Worm (Caenorhabditis elegans) whole organism, L4 larva: ENCODE data around the gene glr-2.

Source experiments
- D1046.2 ChIP-seq: fragments of 200-800 bp; sonication (Bioruptor generic); IDR thresholded peaks from 2 replicates; pipeline ENCODE4 v1.3.6; 2022; ENCODE audit warnings: missing genetic modification characterization, missing compliant biosample characterization
- F10B5.3 ChIP-seq: sonication (generic microtip); optimal IDR thresholded peaks from 2 replicates; lab custom pipeline; 2016; ENCODE audit warnings: mild to moderate bottlenecking, missing genetic modification characterization, missing compliant biosample characterization
- F26F4.8 ChIP-seq: fragments of 200-800 bp; sonication (Bioruptor generic); conservative IDR thresholded peaks from 2 replicates; pipeline ENCODE4 v1.3.6; 2022; ENCODE audit warnings: missing genetic modification characterization, missing compliant biosample characterization
- R02D3.7 ChIP-seq: fragments of 150-350 bp; sonication (generic microtip); optimal IDR thresholded peaks from 3 replicates; lab custom pipeline; 2014; ENCODE audit warnings: missing biosample characterization, missing genetic modification characterization
- T26A8.4 ChIP-seq: fragments of 200-800 bp; sonication (Bioruptor generic); IDR thresholded peaks from 2 replicates; pipeline ENCODE4 v1.3.6; 2022; ENCODE audit warnings: missing genetic modification characterization, missing compliant biosample characterization
- Y48G9A.11 ChIP-seq: fragments of 200-800 bp; sonication (Bioruptor generic); IDR thresholded peaks from 2 replicates; pipeline ENCODE4 v1.3.6; 2022; ENCODE audit warnings: missing genetic modification reagents, missing genetic modification characterization, missing compliant biosample characterization
- aly-2 ChIP-seq: sonication (generic microtip); optimal IDR thresholded peaks from 2 replicates; lab custom pipeline; 2018; ENCODE audit warnings: missing biosample characterization, missing genetic modification characterization
- ama-1 ChIP-seq: fragments of 150-350 bp; optimal IDR thresholded peaks from 2 replicates; lab custom pipeline; 2014; ENCODE audit warnings: inconsistent platforms, mixed read lengths
- attf-4 ChIP-seq: sonication (generic microtip); optimal IDR thresholded peaks from 3 replicates; lab custom pipeline; 2017; ENCODE audit warnings: missing biosample characterization, missing genetic modification characterization
- ceh-20 ChIP-seq: fragments of 200-800 bp; sonication (Bioruptor generic); IDR thresholded peaks from 2 replicates; pipeline ENCODE4 v1.3.6; 2022; ENCODE audit warnings: missing genetic modification reagents, missing genetic modification characterization, missing compliant biosample characterization
- ceh-28 ChIP-seq: fragments of 150-350 bp; optimal IDR thresholded peaks from 2 replicates; lab custom pipeline; 2014; ENCODE audit warnings: missing biosample characterization, missing genetic modification reagents, missing genetic modification characterization
- ceh-62 ChIP-seq: sonication (generic microtip); optimal IDR thresholded peaks from 2 replicates; lab custom pipeline; 2017; ENCODE audit warnings: missing biosample characterization, missing genetic modification characterization
- cey-2 ChIP-seq: sonication (generic microtip); optimal IDR thresholded peaks from 3 replicates; lab custom pipeline; 2017; ENCODE audit warnings: missing genetic modification characterization, mild to moderate bottlenecking, missing compliant biosample characterization, antibody characterized with exemption, borderline replicate concordance; ENCODE audit not compliant: insufficient read depth
- ctbp-1 ChIP-seq: fragments of 200-800 bp; sonication (Bioruptor generic); IDR thresholded peaks from 2 replicates; pipeline ENCODE4 v1.3.6; 2022; ENCODE audit warnings: missing genetic modification reagents, missing genetic modification characterization, missing compliant biosample characterization
- dmd-8 ChIP-seq: fragments of 200-800 bp; sonication (Bioruptor generic); IDR thresholded peaks from 2 replicates; pipeline ENCODE4 v1.3.6; 2022; ENCODE audit warnings: missing genetic modification characterization, missing compliant biosample characterization
- dpl-1 ChIP-seq: fragments of 150-350 bp; optimal IDR thresholded peaks from 2 replicates; lab custom pipeline; 2014; ENCODE audit warnings: missing biosample characterization, missing genetic modification reagents, missing genetic modification characterization
- duxl-1 ChIP-seq: sonication (generic microtip); optimal IDR thresholded peaks from 2 replicates; lab custom pipeline; 2016; ENCODE audit warnings: mild to moderate bottlenecking, missing genetic modification characterization, moderate library complexity, missing compliant biosample characterization; ENCODE audit not compliant: poor library complexity
- dve-1 ChIP-seq: sonication (generic microtip); optimal IDR thresholded peaks from 2 replicates; lab custom pipeline; 2017; ENCODE audit warnings: antibody characterized with exemption, mild to moderate bottlenecking, missing genetic modification characterization, missing compliant biosample characterization; ENCODE audit not compliant: insufficient read depth
- egl-27 ChIP-seq: sonication (generic microtip); optimal IDR thresholded peaks from 3 replicates; lab custom pipeline; 2017; ENCODE audit warnings: missing biosample characterization, missing genetic modification reagents, missing genetic modification characterization
- egl-43 ChIP-seq: fragments of 200-800 bp; sonication (Bioruptor generic); IDR thresholded peaks from 2 replicates; pipeline ENCODE4 v1.3.6; 2022; ENCODE audit warnings: missing genetic modification reagents, missing genetic modification characterization, missing compliant biosample characterization
- fkh-10 ChIP-seq: fragments of 150-350 bp; optimal IDR thresholded peaks from 2 replicates; lab custom pipeline; 2014; ENCODE audit warnings: missing biosample characterization, missing genetic modification reagents, missing genetic modification characterization
- gei-8 ChIP-seq: fragments of 200-800 bp; sonication (Bioruptor generic); optimal IDR thresholded peaks from 2 replicates; lab custom pipeline; 2018; ENCODE audit warnings: mild to moderate bottlenecking, missing genetic modification characterization, missing compliant biosample characterization
- hmg-1.1 ChIP-seq: fragments of 200-800 bp; sonication (Bioruptor generic); IDR thresholded peaks from 2 replicates; pipeline ENCODE4 v1.3.6; 2022; ENCODE audit warnings: missing genetic modification reagents, missing genetic modification characterization, missing compliant biosample characterization
- lin-13 ChIP-seq: fragments of 150-350 bp; optimal IDR thresholded peaks from 2 replicates; lab custom pipeline; 2014; ENCODE audit warnings: missing biosample characterization, missing genetic modification reagents, missing genetic modification characterization
- lin-39 ChIP-seq: fragments of 150-350 bp; optimal IDR thresholded peaks from 2 replicates; lab custom pipeline; 2014; ENCODE audit warnings: missing biosample characterization, missing genetic modification reagents, missing genetic modification characterization
- lir-3 ChIP-seq: sonication (generic microtip); optimal IDR thresholded peaks from 2 replicates; lab custom pipeline; 2016; ENCODE audit warnings: mild to moderate bottlenecking, missing genetic modification characterization, missing compliant biosample characterization
- lsy-2 ChIP-seq, 2 experiments: fragments of 150-350 bp in 1 of 2; sonication (generic microtip) in 1 of 2; optimal IDR thresholded peaks; 2 replicates each; lab custom pipeline; 2014 to 2017; ENCODE audit warnings: missing biosample characterization in 2 of 2, missing genetic modification characterization in 2 of 2
- madf-5 ChIP-seq, 2 experiments: fragments of 200-800 bp; sonication (Bioruptor generic); IDR thresholded peaks; 2 replicates each; pipeline ENCODE4 v1.3.6; 2022; ENCODE audit warnings: missing compliant biosample characterization in 2 of 2, missing genetic modification characterization in 2 of 2
- mdt-29 ChIP-seq: fragments of 200-800 bp; sonication (Bioruptor generic); IDR thresholded peaks from 2 replicates; pipeline ENCODE4 v1.3.6; 2022; ENCODE audit warnings: missing genetic modification reagents, missing genetic modification characterization, missing compliant biosample characterization
- mes-2 ChIP-seq: sonication (generic microtip); optimal IDR thresholded peaks from 2 replicates; lab custom pipeline; 2016; ENCODE audit warnings: missing genotype, mild to moderate bottlenecking, missing genetic modification characterization, missing compliant biosample characterization; ENCODE audit not compliant: poor library complexity, severe bottlenecking
- nhr-102 ChIP-seq: sonication (generic microtip); optimal IDR thresholded peaks from 2 replicates; lab custom pipeline; 2016; ENCODE audit warnings: mild to moderate bottlenecking, missing genetic modification characterization, moderate library complexity, missing compliant biosample characterization
- nhr-11 ChIP-seq: fragments of 150-350 bp; optimal IDR thresholded peaks from 2 replicates; lab custom pipeline; 2014; ENCODE audit warnings: missing biosample characterization, missing genetic modification characterization
- nhr-111 ChIP-seq: fragments of 200-800 bp; sonication (Bioruptor generic); optimal IDR thresholded peaks from 2 replicates; lab custom pipeline; 2018; ENCODE audit warnings: mild to moderate bottlenecking, missing genetic modification characterization, missing compliant biosample characterization
- nhr-28 ChIP-seq: fragments of 150-350 bp; optimal IDR thresholded peaks from 2 replicates; lab custom pipeline; 2014; ENCODE audit warnings: missing biosample characterization, missing genetic modification characterization
- nhr-42 ChIP-seq: fragments of 200-800 bp; sonication (Bioruptor generic); IDR thresholded peaks from 2 replicates; pipeline ENCODE4 v1.3.6; 2022; ENCODE audit warnings: missing genetic modification characterization, missing compliant biosample characterization
- nhr-77 ChIP-seq: fragments of 150-350 bp; optimal IDR thresholded peaks from 2 replicates; lab custom pipeline; 2014; ENCODE audit warnings: missing biosample characterization, missing genetic modification characterization
- spr-3 ChIP-seq: fragments of 200-800 bp; sonication (Bioruptor generic); optimal IDR thresholded peaks from 2 replicates; lab custom pipeline; 2018; ENCODE audit warnings: mild to moderate bottlenecking, missing genetic modification characterization, missing compliant biosample characterization
- tag-97 ChIP-seq: fragments of 200-800 bp; sonication (Bioruptor generic); IDR thresholded peaks from 2 replicates; pipeline ENCODE4 v1.3.6; 2022; ENCODE audit warnings: missing genetic modification characterization, missing compliant biosample characterization
- unc-130 ChIP-seq: sonication (generic microtip); optimal IDR thresholded peaks from 2 replicates; lab custom pipeline; 2016; ENCODE audit warnings: missing genetic modification reagents, missing genetic modification characterization, missing compliant biosample characterization
- vab-7 ChIP-seq: fragments of 200-800 bp; sonication (Bioruptor generic); IDR thresholded peaks from 2 replicates; pipeline ENCODE4 v1.3.6; 2022; ENCODE audit warnings: missing genetic modification reagents, missing genetic modification characterization, missing compliant biosample characterization
- zag-1 ChIP-seq: fragments of 150-350 bp; optimal IDR thresholded peaks from 2 replicates; lab custom pipeline; 2014; ENCODE audit warnings: missing biosample characterization, missing genetic modification characterization
- zfp-2 ChIP-seq: sonication (generic microtip); optimal IDR thresholded peaks from 2 replicates; lab custom pipeline; 2016; ENCODE audit warnings: mild to moderate bottlenecking, missing genetic modification characterization, missing compliant biosample characterization
- zfp-3 ChIP-seq: fragments of 200-800 bp; sonication (Bioruptor generic); conservative IDR thresholded peaks from 2 replicates; pipeline ENCODE4 v1.3.6; 2022; ENCODE audit warnings: missing genetic modification reagents, missing genetic modification characterization, missing compliant biosample characterization
- zip-11 ChIP-seq: fragments of 200-800 bp; sonication (Bioruptor generic); IDR thresholded peaks from 2 replicates; pipeline ENCODE4 v1.3.6; 2022; ENCODE audit warnings: missing genetic modification characterization, missing compliant biosample characterization
- zip-2 ChIP-seq: fragments of 150-350 bp; optimal IDR thresholded peaks from 2 replicates; lab custom pipeline; 2014; ENCODE audit warnings: missing biosample characterization, missing genetic modification characterization
- ztf-7 ChIP-seq: fragments of 150-350 bp; optimal IDR thresholded peaks from 2 replicates; lab custom pipeline; 2014; ENCODE audit warnings: missing biosample characterization, missing genetic modification characterization

The glr-2 gene

ce11 chrIII:7144749-7145148, at the start of gene glr-2:
Gene glr-2 (minus strand): TSS chrIII:7144959.
- no peak for TF ChIP-seq egl-43 (GFP tag; lab: Robert Waterston, UW)
- no peak for TF ChIP-seq ama-1
- TF ChIP-seq ceh-62 = no peak
- TF ChIP-seq attf-4 (tag; lab: Kevin White, UChicago) = no peak
- no peak for TF ChIP-seq ceh-28 (tag; lab: Kevin White, UChicago)
- no peak for TF ChIP-seq duxl-1 (tag; lab: Kevin White, UChicago)
- no peak for TF ChIP-seq lir-3 (tag; lab: Kevin White, UChicago)
- no peak for TF ChIP-seq zfp-3 (GFP tag; lab: Robert Waterston, UW)
- TF ChIP-seq mes-2 (tag; lab: Kevin White, UChicago) = no peak
- TF ChIP-seq nhr-77 (tag; lab: Kevin White, UChicago) = no peak
- TF ChIP-seq, all 104 proteins: peak for 0

- TF ChIP-seq zag-1 (tag; lab: Kevin White, UChicago) = no peak
- no peak for TF ChIP-seq lin-39 (tag; lab: Kevin White, UChicago)
- no peak for TF ChIP-seq nhr-11 (tag; lab: Kevin White, UChicago)
- no peak for TF ChIP-seq ceh-20
- TF ChIP-seq egl-27 (tag; lab: Kevin White, UChicago) = no peak
- no peak for TF ChIP-seq nhr-111 (GFP tag; lab: Kevin White, UChicago)
- no peak for TF ChIP-seq vab-7
- TF ChIP-seq tag-97 (GFP tag; lab: Robert Waterston, UW) = no peak
- no peak for TF ChIP-seq zip-11 (GFP tag; lab: Robert Waterston, UW)
- TF ChIP-seq gei-8 (GFP tag; lab: Kevin White, UChicago) = no peak
- no peak for TF ChIP-seq ctbp-1
- TF ChIP-seq Y48G9A.11 (GFP tag; lab: Robert Waterston, UW) = no peak
- TF ChIP-seq madf-5 (GFP tag; IDR thresholded peaks at IDR 0.05; lab: Robert Waterston, UW) = no peak
- no peak for TF ChIP-seq spr-3 (GFP tag; lab: Kevin White, UChicago)
- no peak for TF ChIP-seq zfp-2 (tag; lab: Kevin White, UChicago)
- no peak for TF ChIP-seq F10B5.3 (tag; lab: Kevin White, UChicago)
- TF ChIP-seq D1046.2 (GFP tag; lab: Robert Waterston, UW) = no peak
- no peak for TF ChIP-seq nhr-28
- TF ChIP-seq nhr-42 (GFP tag; lab: Robert Waterston, UW) = no peak
- no peak for TF ChIP-seq nhr-77 (tag; lab: Kevin White, UChicago)
- TF ChIP-seq, all 104 proteins: peak for 0
Observed at ce11 chrIII:7192942-7193665, 48.3 kb upstream of the glr-2 start, which contains the start of gene mec-14. Gene mec-14 (minus strand): TSS chrIII:7192992.

ce11 chrIII:7189581-7190128, 44.9 kb upstream of the glr-2 start, which contains the start of gene rps-21:
Gene rps-21 (minus strand): TSS chrIII:7189631.
- TF ChIP-seq mdt-29 (GFP tag; lab: Robert Waterston, UW) = no peak
- TF ChIP-seq cey-2 (tag; lab: Kevin White, UChicago) = no peak
- no peak for TF ChIP-seq madf-5 (GFP tag; IDR thresholded peaks at IDR 0.05; lab: Robert Waterston, UW)
- TF ChIP-seq ztf-7 (tag; lab: Kevin White, UChicago) = no peak
- peak; percentile 92 for TF ChIP-seq mes-2 (tag; lab: Kevin White, UChicago)
- TF ChIP-seq lin-13 = peak; percentile 58
- no peak for TF ChIP-seq F10B5.3 (tag; lab: Kevin White, UChicago)
- no peak for TF ChIP-seq zip-2 (tag; lab: Kevin White, UChicago)
- peak; percentile 9 for TF ChIP-seq fkh-10
- peak; percentile 38 for TF ChIP-seq unc-130
- peak; percentile 15 for TF ChIP-seq nhr-102 (tag; lab: Kevin White, UChicago)
- peak; percentile 9 to 92 for TF ChIP-seq lsy-2 (tag; optimal IDR thresholded peaks at IDR 0.05; lab: Kevin White, UChicago)
- peak; percentile 84 for TF ChIP-seq R02D3.7 (tag; lab: Kevin White, UChicago)
- TF ChIP-seq dpl-1 (GFP tag; lab: Kevin White, UChicago) = peak; percentile 82
- no peak for TF ChIP-seq dmd-8 (GFP tag; lab: Robert Waterston, UW)
- TF ChIP-seq F26F4.8 (GFP tag; lab: Robert Waterston, UW) = no peak
- TF ChIP-seq hmg-1.1 = peak; percentile 81
- TF ChIP-seq T26A8.4 (GFP tag; lab: Robert Waterston, UW) = peak; percentile 43; the same call in 1 of the 2 replicates
- TF ChIP-seq nhr-11 (tag; lab: Kevin White, UChicago) = peak; percentile 91
- TF ChIP-seq dve-1 (tag; lab: Kevin White, UChicago) = peak; percentile 82
- TF ChIP-seq aly-2 (tag; lab: Kevin White, UChicago) = no peak
- TF ChIP-seq zfp-2 (tag; lab: Kevin White, UChicago) = peak; percentile 94
